Fruit fly (Drosophila melanogaster): ENCODE results near the gene Ufd4.
A peak's percentile ranks its signal among the peaks of the same experiment; 100 is the strongest.

Gene Ufd4

DNA sequence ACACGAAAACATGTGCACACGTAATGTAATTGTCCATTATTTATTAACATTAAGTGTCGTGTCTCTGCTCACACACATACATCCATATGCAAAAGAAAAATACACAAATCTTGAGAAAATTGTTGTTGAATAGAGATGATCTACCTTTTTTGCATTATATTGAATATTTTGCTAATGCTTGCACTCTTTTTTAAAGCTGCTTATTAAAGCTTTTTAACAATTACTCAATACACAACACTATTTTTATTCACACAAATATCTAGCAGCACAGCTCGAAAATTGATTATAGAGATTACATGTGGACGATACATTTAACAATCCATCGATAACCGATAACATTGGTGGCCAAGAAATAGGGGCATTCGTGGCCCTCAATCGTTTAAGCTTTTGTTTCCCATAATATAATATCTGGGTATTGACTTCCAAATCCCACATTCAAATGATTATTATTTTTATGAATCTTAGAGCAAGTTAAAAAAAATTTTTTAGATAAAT, at the start of gene Ufd4:
TSS of gene Ufd4 (minus strand) at position 300 of the 495 bp plus-strand sequence.
- no peak for TF ChIP-seq Lpt (GFP tag; optimal IDR thresholded peaks at IDR 0.05)
- TF ChIP-seq CG31627 (GFP tag; optimal IDR thresholded peaks at IDR 0.05): peak; percentile 63
- TF ChIP-seq CG11902 (GFP tag; optimal IDR thresholded peaks at IDR 0.05): peak; percentile 11
- TF ChIP-seq pdm3 (GFP tag; optimal IDR thresholded peaks at IDR 0.05): no peak
- TF ChIP-seq esn (GFP tag; optimal IDR thresholded peaks at IDR 0.05): peak; percentile 70
- TF ChIP-seq CG15336 (GFP tag; IDR thresholded peaks at IDR 0.05): peak; percentile 68; the same call in 1 of the 2 replicates
- peak; percentile 29 for TF ChIP-seq CG6792 (GFP tag; optimal IDR thresholded peaks at IDR 0.05)
- peak; percentile 7 for TF ChIP-seq fd85E (GFP tag; optimal IDR thresholded peaks at IDR 0.05)
- peak; percentile 67 for TF ChIP-seq CG3032 (tag; optimal IDR thresholded peaks at IDR 0.05)

DNA sequence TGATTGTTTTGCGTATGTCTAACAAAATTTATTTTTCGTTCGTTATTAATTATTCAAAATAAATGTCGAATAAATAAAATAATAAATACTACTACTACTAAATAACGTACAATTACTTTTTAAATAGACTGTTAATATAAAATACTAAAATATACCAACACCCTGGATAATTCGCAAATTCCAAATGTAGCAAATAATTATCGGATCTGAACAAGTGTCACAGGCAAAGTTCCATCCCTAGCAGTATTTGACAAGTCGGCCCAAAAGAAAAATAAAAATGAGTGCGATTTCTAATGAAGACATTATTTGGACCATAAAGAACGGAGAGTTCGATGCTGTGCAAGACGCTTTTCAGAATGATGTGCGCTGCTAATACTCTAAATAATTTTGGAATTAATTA, 49.2 kb upstream of the Ufd4 start, which contains the start of gene CG31715:
TSS of gene CG31715 (plus strand) at position 212 of the 400 bp plus-strand sequence.
- TF ChIP-seq fd85E (GFP tag; optimal IDR thresholded peaks at IDR 0.05) (no peak), CG11762 (GFP tag; optimal IDR thresholded peaks at IDR 0.05; ENCODE audit: insufficient read depth) (no peak), Hr38 (GFP tag; optimal IDR thresholded peaks at IDR 0.05) (no peak), Blimp-1 (GFP tag; optimal IDR thresholded peaks at IDR 0.05) (no peak), Smox (GFP tag; optimal IDR thresholded peaks at IDR 0.05) (no peak), achi (GFP tag; optimal IDR thresholded peaks at IDR 0.05) (peak; percentile 95), esn (GFP tag; optimal IDR thresholded peaks at IDR 0.05) (peak; percentile 29), CG9139 (GFP tag; optimal IDR thresholded peaks at IDR 0.05) (no peak), eg (GFP tag; IDR thresholded peaks at IDR 0.05) (no peak), CG6792 (GFP tag; optimal IDR thresholded peaks at IDR 0.05) (no peak), CG6854 (GFP tag; optimal IDR thresholded peaks at IDR 0.05) (no peak), spab (GFP tag; optimal IDR thresholded peaks at IDR 0.05) (no peak), CG8632 (GFP tag; optimal IDR thresholded peaks at IDR 0.05) (peak; percentile 25), Eip93F (GFP tag; optimal IDR thresholded peaks at IDR 0.05) (peak; percentile 17), Lpt (GFP tag; optimal IDR thresholded peaks at IDR 0.05) (no peak), Eip78C (GFP tag) (no peak), svp (GFP tag) (peak; percentile 58), Sox102F (GFP tag; optimal IDR thresholded peaks at IDR 0.05) (peak; percentile 50), CG3032 (tag; optimal IDR thresholded peaks at IDR 0.05) (no peak), vri (GFP tag; optimal IDR thresholded peaks at IDR 0.05) (peak; percentile 35), CG11902 (GFP tag; optimal IDR thresholded peaks at IDR 0.05) (no peak), pdm3 (GFP tag; optimal IDR thresholded peaks at IDR 0.05) (peak; percentile 23), Eip75B (GFP tag; optimal IDR thresholded peaks at IDR 0.05) (peak; percentile 38), net (GFP tag; optimal IDR thresholded peaks at IDR 0.05) (no peak), Met (GFP tag; optimal IDR thresholded peaks at IDR 0.05) (peak; percentile 13), acj6 (GFP tag; optimal IDR thresholded peaks at IDR 0.05) (peak; percentile 3), dsx (GFP tag; optimal IDR thresholded peaks at IDR 0.05; ENCODE audit: poor library complexity, severe bottlenecking) (peak; percentile 27), CG15336 (GFP tag; IDR thresholded peaks at IDR 0.05) (no peak; the same call in 1 of the 2 replicates), CG34406 (GFP tag; optimal IDR thresholded peaks at IDR 0.05) (no peak), fd59A (GFP tag; optimal IDR thresholded peaks at IDR 0.05) (no peak), Sox14 (GFP tag; optimal IDR thresholded peaks at IDR 0.05) (peak; percentile 3), CG3919 (GFP tag; optimal IDR thresholded peaks at IDR 0.05) (no peak), salr (GFP tag; optimal IDR thresholded peaks at IDR 0.05) (no peak), Ets96B (tag; optimal IDR thresholded peaks at IDR 0.05) (peak; percentile 26), Hr4 (GFP tag; optimal IDR thresholded peaks at IDR 0.05) (peak; percentile 16), Sox15 (GFP tag; optimal IDR thresholded peaks at IDR 0.05) (no peak), CG31627 (GFP tag; optimal IDR thresholded peaks at IDR 0.05) (no peak), dac (GFP tag; optimal IDR thresholded peaks at IDR 0.05) (no peak), cyc (GFP tag; optimal IDR thresholded peaks at IDR 0.05) (no peak), Gug (GFP tag; IDR thresholded peaks at IDR 0.05) (no peak), CG10631 (GFP tag; optimal IDR thresholded peaks at IDR 0.05) (peak; percentile 10), CG10669 (GFP tag; optimal IDR thresholded peaks at IDR 0.05) (no peak), CG7368 (GFP tag; optimal IDR thresholded peaks at IDR 0.05) (no peak), CG16779 (tag; optimal IDR thresholded peaks at IDR 0.05) (no peak)

Data from whole organism, prepupa.